Fruit fly (Drosophila melanogaster) whole organism, embryonic: Measurements from ENCODE around the gene Gr32a.

Experiments used
- Antp ChIP-seq: fragments of 200-800 bp; sonication (Bioruptor generic); optimal IDR thresholded peaks from 3 replicates; lab custom pipeline; 2016; ENCODE audit warnings: missing biosample characterization, missing genetic modification characterization
- BEAF-32 ChIP-seq: fragments of 200-800 bp; sonication (Bioruptor generic); optimal IDR thresholded peaks from 3 replicates; lab custom pipeline; 2017; ENCODE audit warnings: missing biosample characterization, missing genetic modification characterization, mild to moderate bottlenecking, moderate library complexity, missing genetic modification reagents
- Bgb ChIP-seq: fragments of 200-800 bp; sonication (Bioruptor generic); IDR thresholded peaks from 2 replicates; pipeline ENCODE4 v1.3.6; 2022; ENCODE audit warnings: missing biosample characterization, missing genetic modification characterization; ENCODE audit not compliant: partially characterized antibody
- CG11560 ChIP-seq: fragments of 200-800 bp; sonication (Bioruptor generic); IDR thresholded peaks from 3 replicates; pipeline ENCODE4 v1.3.6; 2022; ENCODE audit warnings: missing biosample characterization, missing genetic modification characterization
- CG14710 ChIP-seq: fragments of 200-800 bp; sonication (Bioruptor generic); optimal IDR thresholded peaks from 3 replicates; lab custom pipeline; 2019; ENCODE audit warnings: missing biosample characterization, mild to moderate bottlenecking, missing genetic modification characterization, moderate library complexity
- CG15514 ChIP-seq: fragments of 200-800 bp; sonication (Bioruptor generic); optimal IDR thresholded peaks from 3 replicates; lab custom pipeline; 2017; ENCODE audit warnings: missing biosample characterization, missing genetic modification characterization, mild to moderate bottlenecking, moderate library complexity, missing genetic modification reagents
- CG16813 ChIP-seq: fragments of 200-800 bp; sonication (Bioruptor generic); IDR thresholded peaks from 3 replicates; pipeline ENCODE4 v1.3.6; 2022; ENCODE audit warnings: missing biosample characterization, missing genetic modification characterization; ENCODE audit not compliant: partially characterized antibody
- CG18262 ChIP-seq: fragments of 200-800 bp; optimal IDR thresholded peaks from 3 replicates; lab custom pipeline; 2019; ENCODE audit warnings: missing biosample characterization, mild to moderate bottlenecking, missing genetic modification characterization, moderate library complexity
- CG2116 ChIP-seq: fragments of 200-800 bp; sonication (Bioruptor generic); optimal IDR thresholded peaks from 3 replicates; lab custom pipeline; 2018; ENCODE audit warnings: missing biosample characterization, mild to moderate bottlenecking, missing genetic modification characterization
- CG2199 ChIP-seq: fragments of 200-800 bp; sonication (Bioruptor generic); IDR thresholded peaks from 3 replicates; pipeline ENCODE4 v1.3.6; 2022; ENCODE audit warnings: missing biosample characterization, missing genetic modification characterization
- CG2202 ChIP-seq: fragments of 200-800 bp; sonication (Bioruptor generic); optimal IDR thresholded peaks from 2 replicates; lab custom pipeline; 2018; ENCODE audit warnings: missing biosample characterization, mild to moderate bottlenecking, missing genetic modification characterization
- CG4617 ChIP-seq: fragments of 200-800 bp; sonication (Bioruptor generic); optimal IDR thresholded peaks from 3 replicates; lab custom pipeline; 2016; ENCODE audit warnings: missing biosample characterization, missing genetic modification characterization, borderline replicate concordance
- CG6175 ChIP-seq: fragments of 200-800 bp; sonication (Bioruptor generic); IDR thresholded peaks from 3 replicates; pipeline ENCODE4 v1.3.6; 2022; ENCODE audit warnings: missing biosample characterization, missing genetic modification characterization
- CG6791 ChIP-seq: fragments of 200-800 bp; sonication (Bioruptor generic); IDR thresholded peaks from 3 replicates; pipeline ENCODE4 v1.3.6; 2022; ENCODE audit warnings: missing biosample characterization, missing genetic modification characterization; ENCODE audit not compliant: partially characterized antibody
- CG7745 ChIP-seq: fragments of 200-800 bp; sonication (Bioruptor generic); optimal IDR thresholded peaks from 2 replicates; lab custom pipeline; 2018; ENCODE audit warnings: missing biosample characterization, mild to moderate bottlenecking, missing genetic modification characterization, moderate library complexity
- CG9215 ChIP-seq: fragments of 200-800 bp; sonication (Bioruptor generic); IDR thresholded peaks from 2 replicates; pipeline ENCODE4 v1.3.6; 2022; ENCODE audit warnings: missing biosample characterization, missing genetic modification characterization
- Doc3 ChIP-seq: fragments of 200-800 bp; sonication (Bioruptor generic); IDR thresholded peaks from 3 replicates; pipeline ENCODE4 v1.3.6; 2022; ENCODE audit warnings: missing biosample characterization, missing genetic modification characterization; ENCODE audit not compliant: partially characterized antibody
- Dp ChIP-seq: fragments of 200-800 bp; sonication (Bioruptor generic); optimal IDR thresholded peaks from 2 replicates; lab custom pipeline; 2018; ENCODE audit warnings: missing biosample characterization, mild to moderate bottlenecking, missing genetic modification characterization, moderate library complexity
- Dref ChIP-seq: fragments of 200-800 bp; sonication (Bioruptor generic); IDR thresholded peaks from 2 replicates; pipeline ENCODE4 v1.3.6; 2022; ENCODE audit warnings: missing biosample characterization, missing genetic modification characterization
- E2f2 ChIP-seq: fragments of 200-800 bp; sonication (Bioruptor generic); IDR thresholded peaks from 2 replicates; pipeline ENCODE4 v1.3.6; 2022; ENCODE audit warnings: missing biosample characterization, missing genetic modification characterization
- Elba2 ChIP-seq: fragments of 200-800 bp; sonication (Bioruptor generic); optimal IDR thresholded peaks from 3 replicates; lab custom pipeline; 2016; ENCODE audit warnings: missing biosample characterization, missing genetic modification characterization
- Fer3 ChIP-seq: fragments of 200-800 bp; sonication (Bioruptor generic); optimal IDR thresholded peaks from 2 replicates; lab custom pipeline; 2018; ENCODE audit warnings: missing biosample characterization, mild to moderate bottlenecking, missing genetic modification characterization, moderate library complexity
- Opbp ChIP-seq: fragments of 200-800 bp; sonication (Bioruptor generic); IDR thresholded peaks from 3 replicates; pipeline ENCODE4 v1.3.6; 2022; ENCODE audit warnings: missing biosample characterization, missing genetic modification characterization; ENCODE audit not compliant: partially characterized antibody
- Scr ChIP-seq: fragments of 200-800 bp; sonication (Bioruptor generic); IDR thresholded peaks from 2 replicates; pipeline ENCODE4 v1.3.6; 2022; ENCODE audit warnings: missing biosample characterization, missing genetic modification characterization; ENCODE audit not compliant: partially characterized antibody
- Sry-δ ChIP-seq: fragments of 200-800 bp; sonication (Bioruptor generic); optimal IDR thresholded peaks from 2 replicates; lab custom pipeline; 2016; ENCODE audit warnings: missing biosample characterization, missing genetic modification characterization
- YL-1 ChIP-seq: fragments of 200-800 bp; sonication (Bioruptor generic); optimal IDR thresholded peaks from 3 replicates; lab custom pipeline; 2017; ENCODE audit warnings: missing biosample characterization, mild to moderate bottlenecking, missing genetic modification characterization
- amos ChIP-seq: fragments of 200-800 bp; sonication (Bioruptor generic); IDR thresholded peaks from 2 replicates; pipeline ENCODE4 v1.3.6; 2022; ENCODE audit warnings: missing biosample characterization, missing genetic modification characterization; ENCODE audit not compliant: partially characterized antibody
- ato ChIP-seq: fragments of 200-800 bp; sonication (Bioruptor generic); IDR thresholded peaks from 2 replicates; pipeline ENCODE4 v1.3.6; 2022; ENCODE audit warnings: missing biosample characterization, missing genetic modification characterization; ENCODE audit not compliant: partially characterized antibody
- bbx ChIP-seq: fragments of 200-800 bp; sonication (Bioruptor generic); IDR thresholded peaks from 2 replicates; pipeline ENCODE4 v1.3.6; 2022; ENCODE audit warnings: missing biosample characterization, missing genetic modification characterization; ENCODE audit not compliant: partially characterized antibody
- chn ChIP-seq: fragments of 200-800 bp; sonication (Bioruptor generic); optimal IDR thresholded peaks from 2 replicates; lab custom pipeline; 2016; ENCODE audit warnings: missing biosample characterization, missing genetic modification characterization
- crp ChIP-seq, 2 experiments: fragments of 200-800 bp; sonication (Bioruptor generic); optimal IDR thresholded peaks; 2 replicates in 1 of 2; 3 replicates in 1 of 2; lab custom pipeline; 2017; ENCODE audit warnings: missing biosample characterization in 2 of 2, missing genetic modification characterization in 2 of 2, mild to moderate bottlenecking in 1 of 2, moderate library complexity in 1 of 2
- dysf ChIP-seq: fragments of 200-800 bp; sonication (Bioruptor generic); IDR thresholded peaks from 3 replicates; pipeline ENCODE4 v1.3.6; 2022; ENCODE audit warnings: missing biosample characterization, missing genetic modification characterization
- gfzf ChIP-seq: fragments of 200-800 bp; sonication (Bioruptor generic); optimal IDR thresholded peaks from 2 replicates; lab custom pipeline; 2016; ENCODE audit warnings: missing biosample characterization, mild to moderate bottlenecking, missing genetic modification characterization, moderate library complexity
- hbn ChIP-seq: fragments of 200-800 bp; sonication (Bioruptor generic); IDR thresholded peaks from 2 replicates; pipeline ENCODE4 v1.3.6; 2022; ENCODE audit warnings: missing biosample characterization, missing genetic modification characterization; ENCODE audit not compliant: partially characterized antibody
- kni ChIP-seq: fragments of 200-800 bp; sonication (Bioruptor generic); optimal IDR thresholded peaks from 3 replicates; lab custom pipeline; 2017; ENCODE audit warnings: mild to moderate bottlenecking, missing biosample characterization, missing genetic modification reagents, missing genetic modification characterization
- nerfin-2 ChIP-seq: fragments of 200-800 bp; sonication (Bioruptor generic); IDR thresholded peaks from 2 replicates; pipeline ENCODE4 v1.3.6; 2022; ENCODE audit warnings: missing biosample characterization, missing genetic modification characterization; ENCODE audit not compliant: partially characterized antibody
- phol ChIP-seq: fragments of 200-800 bp; sonication (Bioruptor generic); optimal IDR thresholded peaks from 3 replicates; lab custom pipeline; 2018; ENCODE audit warnings: missing biosample characterization, mild to moderate bottlenecking, missing genetic modification characterization, moderate library complexity
- pita ChIP-seq: fragments of 200-800 bp; sonication (Bioruptor generic); optimal IDR thresholded peaks from 2 replicates; lab custom pipeline; 2017; ENCODE audit warnings: missing biosample characterization, mild to moderate bottlenecking, missing genetic modification characterization
- pzg ChIP-seq: fragments of 200-800 bp; sonication (Bioruptor generic); optimal IDR thresholded peaks from 3 replicates; lab custom pipeline; 2018; ENCODE audit warnings: missing biosample characterization, mild to moderate bottlenecking, missing genetic modification characterization, moderate library complexity
- sens ChIP-seq: fragments of 200-800 bp; sonication (Bioruptor generic); peaks from one replicate; lab custom pipeline; 2016; ENCODE audit warnings: missing biosample characterization, missing genetic modification characterization
- tin ChIP-seq: fragments of 200-800 bp; sonication (Bioruptor generic); optimal IDR thresholded peaks from 3 replicates; lab custom pipeline; 2016; ENCODE audit warnings: missing biosample characterization, missing genetic modification characterization
- tna ChIP-seq: fragments of 200-800 bp; sonication (Bioruptor generic); IDR thresholded peaks from 2 replicates; pipeline ENCODE4 v1.3.6; 2022; ENCODE audit warnings: missing biosample characterization, missing genetic modification characterization; ENCODE audit not compliant: partially characterized antibody
- trem ChIP-seq: fragments of 200-800 bp; optimal IDR thresholded peaks from 3 replicates; lab custom pipeline; 2019; ENCODE audit warnings: missing biosample characterization, mild to moderate bottlenecking, missing genetic modification characterization, moderate library complexity
- ttk ChIP-seq: fragments of 200-800 bp; sonication (Bioruptor generic); IDR thresholded peaks from 2 replicates; pipeline ENCODE4 v2.1.2; 2022; ENCODE audit warnings: missing biosample characterization, missing genetic modification characterization
- unc-4 ChIP-seq: fragments of 200-800 bp; sonication (Bioruptor generic); IDR thresholded peaks from 2 replicates; pipeline ENCODE4 v1.3.6; 2022; ENCODE audit warnings: missing biosample characterization, missing genetic modification characterization; ENCODE audit not compliant: partially characterized antibody
- zen2 ChIP-seq: fragments of 200-800 bp; sonication (Bioruptor generic); IDR thresholded peaks from 3 replicates; pipeline ENCODE4 v1.3.6; 2022; ENCODE audit warnings: missing biosample characterization, missing genetic modification characterization; ENCODE audit not compliant: partially characterized antibody
- zfh2 ChIP-seq: fragments of 200-800 bp; sonication (Bioruptor generic); optimal IDR thresholded peaks from 2 replicates; lab custom pipeline; 2016; ENCODE audit warnings: missing biosample characterization, missing genetic modification characterization

Gene Gr32a

dm6 chr2L:11119966-11120517 lies 6.2 kb downstream of the Gr32a start, which contains the start of gene CG6230 (continued):
- TF ChIP-seq CG11560 (tag; lab: Robert Waterston, UW) (no peak), trem (tag; lab: Kevin White, UChicago) (peak; percentile 24), E2f2 (GFP tag; lab: Robert Waterston, UW) (peak; percentile 90), CG14710 (peak; percentile 3), BEAF-32 (GFP tag; lab: Kevin White, UChicago) (peak; percentile 70), CG15514 (GFP tag; lab: Kevin White, UChicago) (peak; percentile 16), CG6791 (GFP tag; lab: Robert Waterston, UW) (peak; percentile 68; the same call in 2 of the 3 replicates), pita (no peak), crp (GFP tag; optimal IDR thresholded peaks at IDR 0.05; lab: Kevin White, UChicago) (peak; percentile 31 to 91), ttk (GFP tag; lab: Robert Waterston, UW) (no peak), CG4617 (GFP tag; lab: Kevin White, UChicago) (peak; percentile 59), Antp (no peak), CG2199 (GFP tag; lab: Robert Waterston, UW) (no peak), YL-1 (GFP tag; lab: Kevin White, UChicago) (peak; percentile 66), chn (GFP tag; lab: Kevin White, UChicago) (no peak), nerfin-2 (GFP tag; lab: Robert Waterston, UW) (peak; percentile 70), kni (GFP tag; lab: Kevin White, UChicago) (no peak), CG18262 (tag; lab: Kevin White, UChicago) (no peak), CG7745 (tag; lab: Kevin White, UChicago) (no peak), gfzf (peak; percentile 18), zfh2 (GFP tag; lab: Kevin White, UChicago) (no peak), hbn (GFP tag; lab: Robert Waterston, UW) (peak; percentile 55; the same call in 1 of the 2 replicates), bbx (GFP tag; lab: Robert Waterston, UW) (peak; percentile 73), CG9215 (no peak), CG6175 (GFP tag; lab: Robert Waterston, UW) (no peak), sens (GFP tag; lab: Kevin White, UChicago) (peak; percentile 27), Scr (GFP tag; lab: Robert Waterston, UW) (peak; percentile 70), tin (GFP tag; lab: Kevin White, UChicago) (no peak), CG16813 (peak; percentile 33; the same call in 1 of the 3 replicates), unc-4 (GFP tag; lab: Robert Waterston, UW) (peak; percentile 68), Bgb (GFP tag; lab: Robert Waterston, UW) (peak; percentile 71), tna (GFP tag; lab: Robert Waterston, UW) (0 out of 2 replicates have a peak, but pooled peaks have one; percentile 37), phol (tag; lab: Kevin White, UChicago) (peak; percentile 14), CG2116 (peak; percentile 86), Dref (GFP tag; lab: Robert Waterston, UW) (peak; percentile 86), amos (peak; percentile 71), pzg (GFP tag; lab: Kevin White, UChicago) (peak; percentile 54), Doc3 (peak; percentile 51; the same call in 1 of the 3 replicates), Opbp (GFP tag; lab: Robert Waterston, UW) (peak; percentile 67; the same call in 2 of the 3 replicates), dysf (no peak), ato (GFP tag; lab: Robert Waterston, UW) (peak; percentile 64), Sry-δ (GFP tag; lab: Kevin White, UChicago) (peak; percentile 61), Dp (peak; percentile 84), CG2202 (tag; lab: Kevin White, UChicago) (no peak), Elba2 (GFP tag; lab: Kevin White, UChicago) (no peak), zen2 (GFP tag; lab: Robert Waterston, UW) (peak; percentile 72; the same call in 2 of the 3 replicates), Fer3 (no peak)
